Worm (Caenorhabditis elegans) whole organism, L1 larva: Measurements from ENCODE around the gene nfya-1.

Source experiments
- aha-1 ChIP-seq: fragments of 150-350 bp; optimal IDR thresholded peaks from 2 replicates; lab custom pipeline; 2014; ENCODE audit warnings: missing biosample characterization, missing genetic modification characterization
- ama-1 ChIP-seq: fragments of 150-350 bp; optimal IDR thresholded peaks from 2 replicates; lab custom pipeline; 2014
- blmp-1 ChIP-seq: fragments of 150-350 bp; optimal IDR thresholded peaks from 2 replicates; lab custom pipeline; 2014; ENCODE audit warnings: missing biosample characterization, missing genetic modification characterization
- ceh-82 ChIP-seq, 3 experiments: fragments of 150-350 bp in 1 of 3; sonication (generic microtip) in 2 of 3; optimal IDR thresholded peaks; 2 replicates each; lab custom pipeline; 2014 to 2017; ENCODE audit warnings: missing biosample characterization in 3 of 3, missing genetic modification characterization in 3 of 3
- ceh-88 ChIP-seq: fragments of 200-800 bp; sonication (Bioruptor generic); IDR thresholded peaks from 2 replicates; pipeline ENCODE4 v1.3.6; 2022; ENCODE audit warnings: missing genetic modification characterization, missing compliant biosample characterization
- ces-1 ChIP-seq: fragments of 150-350 bp; optimal IDR thresholded peaks from 2 replicates; lab custom pipeline; 2014; ENCODE audit warnings: missing biosample characterization, missing genetic modification reagents, missing genetic modification characterization
- dsc-1 ChIP-seq: sonication (generic microtip); optimal IDR thresholded peaks from 2 replicates; lab custom pipeline; 2016; ENCODE audit warnings: mild to moderate bottlenecking, missing genetic modification characterization, missing compliant biosample characterization
- efl-1 ChIP-seq, 4 experiments: fragments of 150-350 bp; optimal IDR thresholded peaks in 3 of 4; peaks in 1 of 4; 1 replicate in 1 of 4; 2 replicates in 3 of 4; lab custom pipeline; 2014; ENCODE audit warnings: missing biosample characterization in 2 of 4, missing genetic modification characterization in 2 of 4, missing genetic modification reagents in 2 of 4
- elt-2 ChIP-seq: sonication (generic microtip); optimal IDR thresholded peaks from 2 replicates; lab custom pipeline; 2016; ENCODE audit warnings: missing genetic modification characterization, mild to moderate bottlenecking, inconsistent platforms, missing compliant biosample characterization, missing genetic modification reagents
- elt-3 ChIP-seq, 6 experiments: fragments of 150-350 bp in 1 of 6; sonication (generic microtip); optimal IDR thresholded peaks; 2 replicates each; lab custom pipeline; 2017 to 2018; ENCODE audit warnings: missing biosample characterization in 6 of 6, missing genetic modification characterization in 6 of 6, inconsistent platforms in 1 of 6
- fkh-10 ChIP-seq: sonication (generic microtip); optimal IDR thresholded peaks from 2 replicates; lab custom pipeline; 2017; ENCODE audit warnings: missing biosample characterization, missing genetic modification reagents, missing genetic modification characterization
- hlh-17 ChIP-seq: fragments of 200-800 bp; sonication (Bioruptor generic); optimal IDR thresholded peaks from 2 replicates; lab custom pipeline; 2018; ENCODE audit warnings: missing genetic modification characterization, mild to moderate bottlenecking, missing compliant biosample characterization, moderate library complexity, borderline replicate concordance
- lin-13 ChIP-seq: fragments of 150-350 bp; optimal IDR thresholded peaks from 2 replicates; lab custom pipeline; 2014; ENCODE audit warnings: missing biosample characterization, missing genetic modification reagents, missing genetic modification characterization
- lin-14 ChIP-seq: fragments of 200-800 bp; sonication (Bioruptor generic); optimal IDR thresholded peaks from 2 replicates; lab custom pipeline; 2018; ENCODE audit warnings: mild to moderate bottlenecking, missing genetic modification characterization, moderate library complexity, missing compliant biosample characterization
- lin-35 ChIP-seq, 2 experiments: fragments of 150-350 bp; optimal IDR thresholded peaks; 2 replicates each; lab custom pipeline; 2014; ENCODE audit warnings: missing biosample characterization in 2 of 2, missing genetic modification characterization in 2 of 2, missing genetic modification reagents in 2 of 2
- mef-2 ChIP-seq: fragments of 150-350 bp; optimal IDR thresholded peaks from 2 replicates; lab custom pipeline; 2014; ENCODE audit warnings: missing biosample characterization, missing genetic modification characterization
- nhr-11 ChIP-seq: fragments of 150-350 bp; optimal IDR thresholded peaks from 2 replicates; lab custom pipeline; 2014; ENCODE audit warnings: missing biosample characterization, missing genetic modification characterization
- nhr-20 ChIP-seq: sonication (generic microtip); optimal IDR thresholded peaks from 2 replicates; lab custom pipeline; 2016; ENCODE audit warnings: mild to moderate bottlenecking, missing genetic modification characterization, missing compliant biosample characterization
- nhr-47 ChIP-seq: sonication (generic microtip); optimal IDR thresholded peaks from 2 replicates; lab custom pipeline; 2016; ENCODE audit warnings: mild to moderate bottlenecking, missing genetic modification characterization, moderate library complexity, missing compliant biosample characterization
- nhr-71 ChIP-seq: sonication (generic microtip); optimal IDR thresholded peaks from 2 replicates; lab custom pipeline; 2016; ENCODE audit warnings: mild to moderate bottlenecking, missing genetic modification characterization, moderate library complexity, missing compliant biosample characterization
- nhr-84 ChIP-seq: sonication (generic microtip); optimal IDR thresholded peaks from 2 replicates; lab custom pipeline; 2017; ENCODE audit warnings: missing biosample characterization, missing genetic modification characterization
- nhr-85 ChIP-seq: sonication (generic microtip); peaks from one replicate; lab custom pipeline; 2016; ENCODE audit warnings: missing genetic modification characterization, inconsistent platforms, missing compliant biosample characterization
- nhr-90 ChIP-seq: sonication (generic microtip); optimal IDR thresholded peaks from 2 replicates; lab custom pipeline; 2016; ENCODE audit warnings: mild to moderate bottlenecking, missing genetic modification characterization, missing compliant biosample characterization; ENCODE audit not compliant: poor library complexity
- snpc-4 ChIP-seq: fragments of 150-350 bp; optimal IDR thresholded peaks from 2 replicates; lab custom pipeline; 2014; ENCODE audit warnings: missing biosample characterization, missing genetic modification characterization
- snu-23 ChIP-seq: sonication (generic microtip); optimal IDR thresholded peaks from 2 replicates; lab custom pipeline; 2016; ENCODE audit warnings: missing genetic modification characterization, missing compliant biosample characterization
- sptf-1 ChIP-seq: fragments of 150-350 bp; optimal IDR thresholded peaks from 2 replicates; lab custom pipeline; 2014; ENCODE audit warnings: missing biosample characterization, missing genetic modification characterization
- swsn-7 ChIP-seq: sonication (generic microtip); optimal IDR thresholded peaks from 2 replicates; lab custom pipeline; 2016; ENCODE audit warnings: missing genetic modification characterization, missing compliant biosample characterization
- tbx-2 ChIP-seq: sonication (generic microtip); optimal IDR thresholded peaks from 2 replicates; lab custom pipeline; 2016; ENCODE audit warnings: missing genetic modification characterization, missing compliant biosample characterization
- unc-86 ChIP-seq: sonication (generic microtip); optimal IDR thresholded peaks from 2 replicates; lab custom pipeline; 2016; ENCODE audit warnings: missing genetic modification characterization, missing compliant biosample characterization
- xbp-1 ChIP-seq: sonication (generic microtip); optimal IDR thresholded peaks from 2 replicates; lab custom pipeline; 2016; ENCODE audit warnings: missing genetic modification characterization, missing compliant biosample characterization
- ztf-4 ChIP-seq: fragments of 150-350 bp; optimal IDR thresholded peaks from 2 replicates; lab custom pipeline; 2014; ENCODE audit warnings: missing biosample characterization, missing genetic modification characterization

nfya-1 gene

ce11 chrX:11946788-11947463, at the start of gene nfya-1 (continued):
- TF ChIP-seq efl-1 (optimal IDR thresholded peaks at IDR 0.05; lab: Kevin White, UChicago) = peak; percentile 25 to 34
- TF ChIP-seq efl-1 (GFP tag; optimal IDR thresholded peaks at IDR 0.05 in 1 of 2; lab: Kevin White, UChicago) = peak in 1 of 2 experiments; percentile 90
- TF ChIP-seq xbp-1 (tag; lab: Kevin White, UChicago) = peak; percentile 32
- TF ChIP-seq unc-86 (tag; lab: Kevin White, UChicago) = peak; percentile 33
- TF ChIP-seq ceh-88 = no peak
- TF ChIP-seq lin-35 (GFP tag; optimal IDR thresholded peaks at IDR 0.05; lab: Kevin White, UChicago) = peak; percentile 45 to 77
- no peak for TF ChIP-seq ama-1 (lab: Kevin White, UChicago)

ce11 chrX:11994484-11994883, 47.8 kb upstream of the nfya-1 start, which contains the start of gene C49F5.7:
Gene C49F5.7 (plus strand): TSS chrX:11994784.
- no peak for TF ChIP-seq swsn-7 (tag; lab: Kevin White, UChicago)
- TF ChIP-seq blmp-1 (tag; lab: Kevin White, UChicago) = peak; percentile 17
- peak; percentile 4 for TF ChIP-seq nhr-71 (tag; lab: Kevin White, UChicago)
- no peak for TF ChIP-seq hlh-17
- peak; percentile 33 for TF ChIP-seq lin-14 (GFP tag; lab: Kevin White, UChicago)
- no peak for TF ChIP-seq dsc-1 (tag; lab: Kevin White, UChicago)
- TF ChIP-seq snpc-4 (tag; lab: Kevin White, UChicago) = no peak
- TF ChIP-seq efl-1 (optimal IDR thresholded peaks at IDR 0.05; lab: Kevin White, UChicago) = no peak
- peak in 1 of 2 experiments; percentile 63 for TF ChIP-seq efl-1 (GFP tag; optimal IDR thresholded peaks at IDR 0.05 in 1 of 2; lab: Kevin White, UChicago)
- no peak for TF ChIP-seq nhr-11 (tag; lab: Kevin White, UChicago)
- no peak for TF ChIP-seq nhr-47 (tag; lab: Kevin White, UChicago)
- TF ChIP-seq sptf-1 (tag; lab: Kevin White, UChicago) = no peak
- TF ChIP-seq elt-3 (tag; optimal IDR thresholded peaks at IDR 0.05; lab: Kevin White, UChicago) = peak in 1 of 6 experiments; percentile 33
- no peak for TF ChIP-seq aha-1 (tag; lab: Kevin White, UChicago)
- TF ChIP-seq ces-1 = no peak
- TF ChIP-seq nhr-85 (tag; lab: Kevin White, UChicago) = peak; percentile 70
- TF ChIP-seq lin-13 = no peak
- no peak for TF ChIP-seq ztf-4 (tag; lab: Kevin White, UChicago)
- no peak for TF ChIP-seq fkh-10 (GFP tag; lab: Kevin White, UChicago)
- TF ChIP-seq nhr-20 (tag; lab: Kevin White, UChicago) = peak; percentile 18
- TF ChIP-seq snu-23 (GFP tag; lab: Kevin White, UChicago) = peak; percentile 3
- no peak for TF ChIP-seq elt-2 (tag; lab: Kevin White, UChicago)

- TF ChIP-seq lin-35 (GFP tag; optimal IDR thresholded peaks at IDR 0.05; lab: Kevin White, UChicago) (peak in 1 of 2 experiments; percentile 4), nhr-90 (peak; percentile 31), nhr-84 (tag; lab: Kevin White, UChicago) (no peak)
These were observed 46.7 kb upstream of the nfya-1 start for ce11 chrX:11993327-11993726.

- no peak for TF ChIP-seq efl-1 (optimal IDR thresholded peaks at IDR 0.05; lab: Kevin White, UChicago)
- TF ChIP-seq efl-1 (GFP tag; optimal IDR thresholded peaks at IDR 0.05 in 1 of 2; lab: Kevin White, UChicago) = peak in 1 of 2 experiments; percentile 38
- no peak for TF ChIP-seq mef-2
- TF ChIP-seq fkh-10 (GFP tag; lab: Kevin White, UChicago) = no peak
- no peak for TF ChIP-seq tbx-2 (tag; lab: Kevin White, UChicago)
- peak in 1 of 6 experiments; percentile 38 for TF ChIP-seq elt-3 (tag; optimal IDR thresholded peaks at IDR 0.05; lab: Kevin White, UChicago)
- peak; percentile 45 for TF ChIP-seq blmp-1 (tag; lab: Kevin White, UChicago)
These were observed 46.1 kb upstream of the nfya-1 start for ce11 chrX:11992778-11993177.

ce11 chrX:11992246-11992645, 45.6 kb upstream of the nfya-1 start:
- TF ChIP-seq nhr-85 (tag; lab: Kevin White, UChicago) = no peak
- TF ChIP-seq ceh-82 (tag; optimal IDR thresholded peaks at IDR 0.05; lab: Kevin White, UChicago) = no peak
- TF ChIP-seq nhr-11 (tag; lab: Kevin White, UChicago) = no peak
- TF ChIP-seq blmp-1 (tag; lab: Kevin White, UChicago) = no peak
